1 fruit fly cellular context compared by ENCODE assay signal in the genomic region with DNA sequence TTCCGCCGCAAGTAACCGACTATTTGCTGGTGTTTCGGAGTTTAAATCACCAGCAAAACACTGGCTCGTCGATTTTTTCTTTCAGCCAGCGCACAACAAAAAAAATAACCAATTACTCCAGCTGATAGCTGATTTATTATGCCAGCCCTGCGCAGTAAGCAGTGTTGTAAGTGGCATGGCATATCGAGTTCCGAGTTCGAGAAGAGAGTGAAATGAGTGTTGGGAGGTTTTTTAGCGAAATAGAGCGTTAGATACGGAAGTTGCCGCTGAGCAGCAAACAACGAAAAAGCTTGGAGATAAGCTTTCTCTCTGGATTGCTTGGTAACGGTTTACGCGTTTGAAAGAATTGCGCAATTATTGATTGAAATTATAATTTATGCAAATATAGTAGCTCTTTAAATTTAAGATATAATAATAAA.
A peak's percentile ranks its signal among the peaks of the same experiment; 100 is the strongest.
TF ChIP-seq lines count a peak whose summit lies in the region.

TSS of gene CG7565 (minus strand) at position 137 of the 419 bp plus-strand sequence.

TF ChIP-seq in whole organism, embryonic, 481 proteins besides CTCF, POLR2A, EP300 and RAD21 (continued from another document and continues in another):
- TF ChIP-seq grn (GFP tag; optimal IDR thresholded peaks at IDR 0.05; lab: Kevin White, UChicago) (peak; percentile 3), Hr39 (optimal IDR thresholded peaks at IDR 0.05; lab: Kevin White, UChicago) (no peak), CG42726 (GFP tag; IDR thresholded peaks at IDR 0.05; lab: Robert Waterston, UW; ENCODE audit: partially characterized antibody) (no peak), kay (GFP tag; optimal IDR thresholded peaks at IDR 0.05; lab: Kevin White, UChicago) (no peak), ash1 (GFP tag; optimal IDR thresholded peaks at IDR 0.05; lab: Kevin White, UChicago) (peak; percentile 43), aop (GFP tag; IDR thresholded peaks at IDR 0.05; lab: Robert Waterston, UW) (0 out of 2 replicates have a peak, but pooled peaks have one; percentile 48), ssp (GFP tag; IDR thresholded peaks at IDR 0.05; lab: Robert Waterston, UW) (no peak), CG3065 (GFP tag; optimal IDR thresholded peaks at IDR 0.05; lab: Kevin White, UChicago) (no peak), B-H2 (GFP tag; optimal IDR thresholded peaks at IDR 0.05; lab: Kevin White, UChicago) (peak; percentile 84), CG9437 (GFP tag; optimal IDR thresholded peaks at IDR 0.05; lab: Kevin White, UChicago) (no peak), NC2β (GFP tag; optimal IDR thresholded peaks at IDR 0.05; lab: Kevin White, UChicago) (peak; percentile 41), chif (GFP tag; optimal IDR thresholded peaks at IDR 0.05; lab: Kevin White, UChicago) (peak in 1 of 2 experiments; percentile 24), CG5180 (GFP tag; optimal IDR thresholded peaks at IDR 0.05; lab: Kevin White, UChicago) (no peak), Bdp1 (GFP tag; optimal IDR thresholded peaks at IDR 0.05; lab: Kevin White, UChicago) (no peak), CG6765 (GFP tag; optimal IDR thresholded peaks at IDR 0.05; lab: Kevin White, UChicago) (peak; percentile 67), CG6689 (GFP tag; IDR thresholded peaks at IDR 0.05; lab: Robert Waterston, UW) (no peak), exex (tag; optimal IDR thresholded peaks at IDR 0.05; lab: Kevin White, UChicago) (peak; percentile 90), CG11085 (GFP tag; IDR thresholded peaks at IDR 0.05; lab: Robert Waterston, UW) (no peak), CG8944 (GFP tag; optimal IDR thresholded peaks at IDR 0.05; lab: Kevin White, UChicago) (no peak), CG2129 (GFP tag; IDR thresholded peaks at IDR 0.05; lab: Robert Waterston, UW; ENCODE audit: partially characterized antibody) (no peak), dm (GFP tag; optimal IDR thresholded peaks at IDR 0.05; lab: Kevin White, UChicago) (peak; percentile 18), CG30431 (GFP tag; optimal IDR thresholded peaks at IDR 0.05; lab: Kevin White, UChicago) (no peak), Mes4 (GFP tag; optimal IDR thresholded peaks at IDR 0.05; lab: Kevin White, UChicago) (no peak), rib (GFP tag; IDR thresholded peaks at IDR 0.05; lab: Robert Waterston, UW) (no peak), CG18619 (GFP tag; optimal IDR thresholded peaks at IDR 0.05; lab: Kevin White, UChicago) (peak; percentile 21), gfzf (GFP tag; optimal IDR thresholded peaks at IDR 0.05; lab: Kevin White, UChicago) (no peak), sisA (GFP tag; IDR thresholded peaks at IDR 0.05; lab: Robert Waterston, UW) (no peak), CG4424 (GFP tag; optimal IDR thresholded peaks at IDR 0.05; lab: Kevin White, UChicago) (peak; percentile 17), CG6854 (GFP tag; optimal IDR thresholded peaks at IDR 0.05; lab: Kevin White, UChicago) (no peak), BEAF-32 (GFP tag; optimal IDR thresholded peaks at IDR 0.05; lab: Kevin White, UChicago) (peak; percentile 55), CG1647 (GFP tag; optimal IDR thresholded peaks at IDR 0.05; lab: Kevin White, UChicago) (peak; percentile 26), gem (tag; optimal IDR thresholded peaks at IDR 0.05; lab: Kevin White, UChicago) (peak; percentile 5), jumu (GFP tag; optimal IDR thresholded peaks at IDR 0.05; lab: Kevin White, UChicago) (peak; percentile 12), CG10147 (GFP tag; optimal IDR thresholded peaks at IDR 0.05; lab: Kevin White, UChicago) (peak; percentile 34), Oli (tag; optimal IDR thresholded peaks at IDR 0.05; lab: Kevin White, UChicago) (no peak), crol (GFP tag; IDR thresholded peaks at IDR 0.05; lab: Robert Waterston, UW) (no peak), Dad (GFP tag; optimal IDR thresholded peaks at IDR 0.05; lab: Kevin White, UChicago) (peak; percentile 26), H2.0 (GFP tag; IDR thresholded peaks at IDR 0.05; lab: Robert Waterston, UW) (no peak), ara (GFP tag; IDR thresholded peaks at IDR 0.05; lab: Robert Waterston, UW) (0 out of 2 replicates have a peak, but pooled peaks have one; percentile 5), HLH4C (GFP tag; IDR thresholded peaks at IDR 0.05; lab: Robert Waterston, UW; ENCODE audit: partially characterized antibody) (no peak), CG17361 (GFP tag; IDR thresholded peaks at IDR 0.05; lab: Robert Waterston, UW) (no peak), CG18011 (GFP tag; optimal IDR thresholded peaks at IDR 0.05; lab: Kevin White, UChicago) (peak; percentile 25), CG2202 (tag; optimal IDR thresholded peaks at IDR 0.05; lab: Kevin White, UChicago) (no peak), Poxn (GFP tag; IDR thresholded peaks at IDR 0.05; lab: Robert Waterston, UW) (no peak), Mrtf (GFP tag; IDR thresholded peaks at IDR 0.05; lab: Robert Waterston, UW) (no peak), btn (GFP tag; optimal IDR thresholded peaks at IDR 0.05; lab: Kevin White, UChicago) (no peak), cg (GFP tag; optimal IDR thresholded peaks at IDR 0.05; lab: Kevin White, UChicago) (no peak), C15 (GFP tag; IDR thresholded peaks at IDR 0.05; lab: Robert Waterston, UW) (no peak), CG34376 (GFP tag; optimal IDR thresholded peaks at IDR 0.05; lab: Kevin White, UChicago) (peak; percentile 73), Rx (GFP tag; IDR thresholded peaks at IDR 0.05; lab: Robert Waterston, UW) (no peak), CG3838 (GFP tag; optimal IDR thresholded peaks at IDR 0.05; lab: Kevin White, UChicago) (no peak), Rfx (GFP tag; IDR thresholded peaks at IDR 0.05; lab: Robert Waterston, UW) (peak; percentile 71), Gsc (GFP tag; IDR thresholded peaks at IDR 0.05; lab: Robert Waterston, UW) (no peak), CG3726 (GFP tag; IDR thresholded peaks at IDR 0.05; lab: Robert Waterston, UW) (no peak), trh (GFP tag; optimal IDR thresholded peaks at IDR 0.05; lab: Kevin White, UChicago) (no peak), hth (optimal IDR thresholded peaks at IDR 0.05; lab: Kevin White, UChicago) (no peak), ci (GFP tag; IDR thresholded peaks at IDR 0.05; lab: Robert Waterston, UW) (peak; percentile 49; the same call in 1 of the 3 replicates), Nf-YB (GFP tag; optimal IDR thresholded peaks at IDR 0.05; lab: Kevin White, UChicago) (no peak), CG16815 (GFP tag; optimal IDR thresholded peaks at IDR 0.05; lab: Kevin White, UChicago) (no peak), CG18599 (GFP tag; optimal IDR thresholded peaks at IDR 0.05; lab: Kevin White, UChicago) (peak; percentile 84), ATbp (GFP tag; optimal IDR thresholded peaks at IDR 0.05; lab: Kevin White, UChicago) (no peak), en (GFP tag; optimal IDR thresholded peaks at IDR 0.05; lab: Kevin White, UChicago) (no peak), usp (GFP tag; optimal IDR thresholded peaks at IDR 0.05; lab: Kevin White, UChicago) (no peak), peb (GFP tag; IDR thresholded peaks at IDR 0.05; lab: Robert Waterston, UW) (no peak), Atf6 (GFP tag; IDR thresholded peaks at IDR 0.05; lab: Robert Waterston, UW) (peak; percentile 59; the same call in 1 of the 2 replicates), sc (optimal IDR thresholded peaks at IDR 0.05; lab: Kevin White, UChicago) (no peak), sc (GFP tag; optimal IDR thresholded peaks at IDR 0.05; lab: Kevin White, UChicago) (no peak), Vsx1 (GFP tag; optimal IDR thresholded peaks at IDR 0.05; lab: Kevin White, UChicago) (peak; percentile 40), CG15696 (tag; optimal IDR thresholded peaks at IDR 0.05; lab: Kevin White, UChicago) (no peak), CG32532 (GFP tag; IDR thresholded peaks at IDR 0.05; lab: Robert Waterston, UW) (peak; percentile 49), Dll (GFP tag; IDR thresholded peaks at IDR 0.05; lab: Robert Waterston, UW; ENCODE audit: partially characterized antibody) (peak; percentile 53; the same call in 1 of the 4 replicates), Nf-YA (GFP tag; IDR thresholded peaks at IDR 0.05; lab: Robert Waterston, UW) (no peak), Bgb (GFP tag; IDR thresholded peaks at IDR 0.05; lab: Robert Waterston, UW; ENCODE audit: partially characterized antibody) (peak; percentile 54), CG6791 (GFP tag; IDR thresholded peaks at IDR 0.05; lab: Robert Waterston, UW; ENCODE audit: partially characterized antibody) (peak; percentile 56; the same call in 1 of the 3 replicates), Six4 (GFP tag; optimal IDR thresholded peaks at IDR 0.05; lab: Kevin White, UChicago) (no peak), Myb (GFP tag; optimal IDR thresholded peaks at IDR 0.05; lab: Kevin White, UChicago) (peak; percentile 77), CG14667 (GFP tag; IDR thresholded peaks at IDR 0.05; lab: Robert Waterston, UW) (no peak), CG6654 (GFP tag; optimal IDR thresholded peaks at IDR 0.05; lab: Kevin White, UChicago) (no peak), zen (tag; optimal IDR thresholded peaks at IDR 0.05; lab: Kevin White, UChicago) (no peak), nmo (GFP tag; optimal IDR thresholded peaks at IDR 0.05; lab: Kevin White, UChicago) (no peak), zfh2 (GFP tag; optimal IDR thresholded peaks at IDR 0.05; lab: Kevin White, UChicago) (peak; percentile 69), bab2 (GFP tag; optimal IDR thresholded peaks at IDR 0.05; lab: Kevin White, UChicago) (peak; percentile 21), CG3163 (GFP tag; optimal IDR thresholded peaks at IDR 0.05; lab: Kevin White, UChicago) (peak; percentile 66), CG12219 (GFP tag; optimal IDR thresholded peaks at IDR 0.05; lab: Kevin White, UChicago) (no peak), klu (GFP tag; IDR thresholded peaks at IDR 0.05; lab: Robert Waterston, UW) (no peak), Nf-YC (tag; optimal IDR thresholded peaks at IDR 0.05; lab: Kevin White, UChicago) (no peak), hbn (GFP tag; IDR thresholded peaks at IDR 0.05; lab: Robert Waterston, UW; ENCODE audit: partially characterized antibody) (0 out of 2 replicates have a peak, but pooled peaks have one; percentile 32), CG14860 (GFP tag; IDR thresholded peaks at IDR 0.05; lab: Robert Waterston, UW; ENCODE audit: partially characterized antibody) (no peak), pzg (GFP tag; optimal IDR thresholded peaks at IDR 0.05; lab: Kevin White, UChicago) (peak; percentile 81), CG10267 (tag; optimal IDR thresholded peaks at IDR 0.05; lab: Kevin White, UChicago) (peak; percentile 93), CG3407 (GFP tag; optimal IDR thresholded peaks at IDR 0.05; lab: Kevin White, UChicago) (no peak), CG8478 (optimal IDR thresholded peaks at IDR 0.05; lab: Kevin White, UChicago) (no peak), CG33557 (GFP tag; optimal IDR thresholded peaks at IDR 0.05; lab: Kevin White, UChicago) (no peak), D (optimal IDR thresholded peaks at IDR 0.05; lab: Kevin White, UChicago) (no peak), D (GFP tag; optimal IDR thresholded peaks at IDR 0.05; lab: Kevin White, UChicago) (no peak), lmd (GFP tag; IDR thresholded peaks at IDR 0.05; lab: Robert Waterston, UW) (peak; percentile 15; the same call in 1 of the 2 replicates), CrebB (tag; optimal IDR thresholded peaks at IDR 0.05; lab: Kevin White, UChicago) (peak; percentile 58), Eip74EF (GFP tag; optimal IDR thresholded peaks at IDR 0.05; lab: Kevin White, UChicago) (peak in 1 of 2 experiments; percentile 78), Dip2 (GFP tag; IDR thresholded peaks at IDR 0.05; lab: Robert Waterston, UW) (no peak), ftz-f1 (GFP tag; optimal IDR thresholded peaks at IDR 0.05; lab: Kevin White, UChicago) (peak; percentile 17), croc (GFP tag; conservative IDR thresholded peaks at IDR 0.05; lab: Robert Waterston, UW) (no peak), repo (GFP tag; optimal IDR thresholded peaks at IDR 0.05; lab: Kevin White, UChicago) (no peak), Deaf1 (tag; optimal IDR thresholded peaks at IDR 0.05; lab: Kevin White, UChicago) (peak; percentile 36), sug (tag; optimal IDR thresholded peaks at IDR 0.05; lab: Kevin White, UChicago) (peak; percentile 65), Sox102F (GFP tag; optimal IDR thresholded peaks at IDR 0.05; lab: Kevin White, UChicago) (no peak), oc (tag; optimal IDR thresholded peaks at IDR 0.05; lab: Kevin White, UChicago) (peak; percentile 23), CG13287 (GFP tag; IDR thresholded peaks at IDR 0.05; lab: Robert Waterston, UW; ENCODE audit: partially characterized antibody) (peak; percentile 69), zf30C (GFP tag; optimal IDR thresholded peaks at IDR 0.05; lab: Kevin White, UChicago) (no peak), CG12155 (GFP tag; optimal IDR thresholded peaks at IDR 0.05; lab: Kevin White, UChicago) (peak; percentile 55), CG2116 (GFP tag; optimal IDR thresholded peaks at IDR 0.05; lab: Kevin White, UChicago) (no peak), CG11456 (GFP tag; IDR thresholded peaks at IDR 0.05; lab: Robert Waterston, UW) (peak; percentile 59; the same call in 2 of the 3 replicates), CG9609 (GFP tag; optimal IDR thresholded peaks at IDR 0.05; lab: Kevin White, UChicago) (peak; percentile 16), twi (tag; optimal IDR thresholded peaks at IDR 0.05; lab: Kevin White, UChicago) (no peak), crp (GFP tag; optimal IDR thresholded peaks at IDR 0.05; lab: Kevin White, UChicago) (peak; percentile 12 to 86), so (GFP tag; IDR thresholded peaks at IDR 0.05; lab: Robert Waterston, UW) (peak; percentile 60; the same call in 1 of the 3 replicates), Hey (tag; optimal IDR thresholded peaks at IDR 0.05; lab: Kevin White, UChicago) (no peak), zfh1 (GFP tag; IDR thresholded peaks at IDR 0.05; lab: Robert Waterston, UW) (peak; percentile 21; the same call in 1 of the 3 replicates), CG6254 (GFP tag; optimal IDR thresholded peaks at IDR 0.05; lab: Kevin White, UChicago) (no peak), Awh (GFP tag; IDR thresholded peaks at IDR 0.05; lab: Robert Waterston, UW) (no peak), CG17568 (GFP tag; optimal IDR thresholded peaks at IDR 0.05; lab: Kevin White, UChicago) (peak; percentile 32), CG1024 (GFP tag; IDR thresholded peaks at IDR 0.05; lab: Robert Waterston, UW) (no peak), Kr (GFP tag; optimal IDR thresholded peaks at IDR 0.05; lab: Kevin White, UChicago) (no peak), scrt (GFP tag; optimal IDR thresholded peaks at IDR 0.05; lab: Kevin White, UChicago) (peak; percentile 41), NC2α (GFP tag; optimal IDR thresholded peaks at IDR 0.05; lab: Kevin White, UChicago) (no peak), Ravus (GFP tag; IDR thresholded peaks at IDR 0.05; lab: Robert Waterston, UW) (no peak), Gug (GFP tag; IDR thresholded peaks at IDR 0.05; lab: Robert Waterston, UW) (peak; percentile 12; the same call in 1 of the 4 replicates), CG1529 (GFP tag; optimal IDR thresholded peaks at IDR 0.05; lab: Kevin White, UChicago) (no peak), CG4328 (GFP tag; optimal IDR thresholded peaks at IDR 0.05; lab: Kevin White, UChicago) (peak; percentile 40)
